Fruit fly (Drosophila melanogaster): Measurements from ENCODE around the gene Gbeta13F.

Gbeta13F gene

dm6 chrX:15870777-15871757 lies 11.2 kb downstream of the Gbeta13F start (continued):
- no peak for TF ChIP-seq tio (GFP tag; optimal IDR thresholded peaks at IDR 0.05)
- peak; percentile 41 for TF ChIP-seq ERR (GFP tag; optimal IDR thresholded peaks at IDR 0.05)
- TF ChIP-seq CG7556 (GFP tag; optimal IDR thresholded peaks at IDR 0.05) = peak; percentile 69
- no peak for TF ChIP-seq CG1603 (tag; optimal IDR thresholded peaks at IDR 0.05)
- TF ChIP-seq dm (GFP tag; optimal IDR thresholded peaks at IDR 0.05) = no peak
- peak; percentile 86 for TF ChIP-seq CG6765 (GFP tag; optimal IDR thresholded peaks at IDR 0.05)
- TF ChIP-seq BtbVII (GFP tag; optimal IDR thresholded peaks at IDR 0.05) = peak; percentile 85
- peak; percentile 83 for TF ChIP-seq CG7987 (GFP tag; optimal IDR thresholded peaks at IDR 0.05)
- no peak for TF ChIP-seq Vsx1 (GFP tag; optimal IDR thresholded peaks at IDR 0.05)
- TF ChIP-seq gt (GFP tag; IDR thresholded peaks at IDR 0.05) = no peak
- TF ChIP-seq CG32767 (GFP tag; IDR thresholded peaks at IDR 0.05) = peak; percentile 16; the same call in 1 of the 2 replicates
- no peak for TF ChIP-seq sug (tag; optimal IDR thresholded peaks at IDR 0.05)
- TF ChIP-seq zen2 (GFP tag; IDR thresholded peaks at IDR 0.05; ENCODE audit: partially characterized antibody) = no peak
- no peak for TF ChIP-seq CG10321 (GFP tag; IDR thresholded peaks at IDR 0.05)
- no peak for TF ChIP-seq CG2875 (GFP tag; optimal IDR thresholded peaks at IDR 0.05)
- no peak for TF ChIP-seq lola (GFP tag; optimal IDR thresholded peaks at IDR 0.05)
- no peak for TF ChIP-seq Dek (tag; optimal IDR thresholded peaks at IDR 0.05)
- TF ChIP-seq Meics (GFP tag; optimal IDR thresholded peaks at IDR 0.05) = no peak
- no peak for TF ChIP-seq CG9215 (GFP tag; IDR thresholded peaks at IDR 0.05)
- TF ChIP-seq CG14710 (tag; optimal IDR thresholded peaks at IDR 0.05) = peak; percentile 28
- TF ChIP-seq Kr (GFP tag; optimal IDR thresholded peaks at IDR 0.05) = no peak
- peak; percentile 66 for TF ChIP-seq sob (GFP tag; IDR thresholded peaks at IDR 0.05)
- peak; percentile 13 for TF ChIP-seq CG7786 (GFP tag; optimal IDR thresholded peaks at IDR 0.05)
- no peak for TF ChIP-seq E2f1 (GFP tag; IDR thresholded peaks at IDR 0.05)
- peak; percentile 39 for TF ChIP-seq Atf-2 (GFP tag; optimal IDR thresholded peaks at IDR 0.05)
- TF ChIP-seq CG31388 (GFP tag; optimal IDR thresholded peaks at IDR 0.05) = no peak
- TF ChIP-seq CG10543 (GFP tag; optimal IDR thresholded peaks at IDR 0.05) = no peak
- no peak for TF ChIP-seq Lhr (GFP tag; optimal IDR thresholded peaks at IDR 0.05)
- TF ChIP-seq CG11504 (tag; optimal IDR thresholded peaks at IDR 0.05) = no peak
- TF ChIP-seq toy (GFP tag; IDR thresholded peaks at IDR 0.05) = no peak
- peak; percentile 68 for TF ChIP-seq CG30020 (tag; optimal IDR thresholded peaks at IDR 0.05)
- TF ChIP-seq CG1602 (GFP tag; optimal IDR thresholded peaks at IDR 0.05) = peak; percentile 40
- no peak for TF ChIP-seq cas (GFP tag; IDR thresholded peaks at IDR 0.05)
- TF ChIP-seq CG33557 (GFP tag; optimal IDR thresholded peaks at IDR 0.05) = peak; percentile 53
- no peak for TF ChIP-seq Ravus (GFP tag; IDR thresholded peaks at IDR 0.05)
- TF ChIP-seq luna (GFP tag; optimal IDR thresholded peaks at IDR 0.05) = peak; percentile 13
- TF ChIP-seq vvl (GFP tag; IDR thresholded peaks at IDR 0.05) = peak; percentile 49; the same call in 1 of the 2 replicates
- TF ChIP-seq gcm2 (GFP tag; optimal IDR thresholded peaks at IDR 0.05) = no peak
- TF ChIP-seq Taf1 (GFP tag; IDR thresholded peaks at IDR 0.05) = no peak
- no peak for TF ChIP-seq gfzf (GFP tag; optimal IDR thresholded peaks at IDR 0.05)
- TF ChIP-seq Pdp1 (GFP tag; optimal IDR thresholded peaks at IDR 0.05) = peak in 1 of 2 experiments; percentile 23
- peak; percentile 24 for TF ChIP-seq NC2α (GFP tag; optimal IDR thresholded peaks at IDR 0.05)
- TF ChIP-seq bab2 (GFP tag; optimal IDR thresholded peaks at IDR 0.05) = peak; percentile 51
- TF ChIP-seq zf30C (GFP tag; optimal IDR thresholded peaks at IDR 0.05) = no peak
- peak; percentile 82 for TF ChIP-seq pfk (GFP tag; optimal IDR thresholded peaks at IDR 0.05)
- TF ChIP-seq CG3281 (GFP tag; optimal IDR thresholded peaks at IDR 0.05) = no peak
- TF ChIP-seq CG2116 (GFP tag; optimal IDR thresholded peaks at IDR 0.05) = peak; percentile 56
- no peak for TF ChIP-seq CG8359 (GFP tag; optimal IDR thresholded peaks at IDR 0.05; ENCODE audit: borderline replicate concordance)

Measured in whole organism, embryonic.